Worm (Caenorhabditis elegans): ENCODE results near the gene F43H9.4.

ce11 chrV:8019783-8020182, 6.7 kb upstream of the F43H9.4 start:
- TF ChIP-seq klf-2 (GFP tag; conservative IDR thresholded peaks at IDR 0.05) (no peak), cog-1 (tag; optimal IDR thresholded peaks at IDR 0.05) (no peak), ref-1 (GFP tag; conservative IDR thresholded peaks at IDR 0.05) (no peak), ztf-29 (GFP tag; IDR thresholded peaks at IDR 0.05) (no peak), tab-1 (GFP tag; IDR thresholded peaks at IDR 0.05) (no peak), ztf-23 (GFP tag; IDR thresholded peaks at IDR 0.05) (no peak)
